Fruit fly (Drosophila melanogaster) whole organism, embryonic: Measurements from ENCODE around the gene Arv1.
A peak's percentile ranks its signal among the peaks of the same experiment; 100 is the strongest.

ENCODE experiments used
- ATbp ChIP-seq: fragments of 200-800 bp; sonication (Bioruptor generic); optimal IDR thresholded peaks from 2 replicates; lab custom pipeline; 2017; ENCODE audit warnings: missing biosample characterization, mild to moderate bottlenecking, missing genetic modification characterization, missing genetic modification reagents
- Atf-2 ChIP-seq: fragments of 200-800 bp; sonication (Bioruptor generic); optimal IDR thresholded peaks from 2 replicates; lab custom pipeline; 2016; ENCODE audit warnings: missing biosample characterization, missing genetic modification characterization
- CG10462 ChIP-seq: fragments of 200-800 bp; sonication (Bioruptor generic); optimal IDR thresholded peaks from 2 replicates; lab custom pipeline; 2016; ENCODE audit warnings: missing biosample characterization, missing genetic modification characterization
- CG10979 ChIP-seq: fragments of 200-800 bp; sonication (Bioruptor generic); optimal IDR thresholded peaks from 2 replicates; lab custom pipeline; 2018; ENCODE audit warnings: missing biosample characterization, mild to moderate bottlenecking, missing genetic modification characterization, moderate library complexity
- CG11560 ChIP-seq: fragments of 200-800 bp; sonication (Bioruptor generic); IDR thresholded peaks from 3 replicates; pipeline ENCODE4 v1.3.6; 2022; ENCODE audit warnings: missing biosample characterization, missing genetic modification characterization
- CG11695 ChIP-seq: fragments of 200-800 bp; sonication (Bioruptor generic); IDR thresholded peaks from 3 replicates; pipeline ENCODE4 v1.3.6; 2022; ENCODE audit warnings: missing biosample characterization, missing genetic modification characterization
- CG14014 ChIP-seq: fragments of 200-800 bp; sonication (Bioruptor generic); IDR thresholded peaks from 2 replicates; pipeline ENCODE4 v1.3.6; 2022; ENCODE audit warnings: missing biosample characterization, missing genetic modification characterization
- CG1603 ChIP-seq: fragments of 200-800 bp; sonication (Bioruptor generic); optimal IDR thresholded peaks from 2 replicates; lab custom pipeline; 2019; ENCODE audit warnings: missing biosample characterization, mild to moderate bottlenecking, missing genetic modification characterization, moderate library complexity
- CG17361 ChIP-seq: fragments of 200-800 bp; sonication (Bioruptor generic); IDR thresholded peaks from 3 replicates; pipeline ENCODE4 v1.3.6; 2022; ENCODE audit warnings: missing biosample characterization, missing genetic modification characterization
- CG17385 ChIP-seq: fragments of 200-800 bp; sonication (Bioruptor generic); optimal IDR thresholded peaks from 3 replicates; lab custom pipeline; 2018; ENCODE audit warnings: missing biosample characterization, mild to moderate bottlenecking, missing genetic modification characterization
- CG18262 ChIP-seq: fragments of 200-800 bp; optimal IDR thresholded peaks from 3 replicates; lab custom pipeline; 2019; ENCODE audit warnings: missing biosample characterization, mild to moderate bottlenecking, missing genetic modification characterization, moderate library complexity
- CG1832 ChIP-seq: fragments of 200-800 bp; sonication (Bioruptor generic); optimal IDR thresholded peaks from 2 replicates; lab custom pipeline; 2017; ENCODE audit warnings: missing biosample characterization, mild to moderate bottlenecking, missing genetic modification characterization, inconsistent platforms
- CG2889 ChIP-seq: fragments of 200-800 bp; sonication (Bioruptor generic); IDR thresholded peaks from 3 replicates; pipeline ENCODE4 v1.3.6; 2022; ENCODE audit warnings: missing biosample characterization, missing genetic modification characterization
- CG30020 ChIP-seq: fragments of 200-800 bp; optimal IDR thresholded peaks from 2 replicates; lab custom pipeline; 2019; ENCODE audit warnings: missing biosample characterization, mild to moderate bottlenecking, missing genetic modification characterization, moderate library complexity
- CG30431 ChIP-seq: fragments of 200-800 bp; sonication (Bioruptor generic); optimal IDR thresholded peaks from 2 replicates; lab custom pipeline; 2017; ENCODE audit warnings: missing biosample characterization, missing genetic modification characterization
- CG33557 ChIP-seq: fragments of 200-800 bp; sonication (Bioruptor generic); optimal IDR thresholded peaks from 2 replicates; lab custom pipeline; 2019; ENCODE audit warnings: missing biosample characterization, mild to moderate bottlenecking, missing genetic modification characterization, moderate library complexity
- CG6689 ChIP-seq: fragments of 200-800 bp; sonication (Bioruptor generic); IDR thresholded peaks from 2 replicates; pipeline ENCODE4 v1.3.6; 2022; ENCODE audit warnings: missing biosample characterization, missing genetic modification characterization
- CG7556 ChIP-seq: fragments of 200-800 bp; sonication (Bioruptor generic); optimal IDR thresholded peaks from 2 replicates; lab custom pipeline; 2017; ENCODE audit warnings: missing biosample characterization, mild to moderate bottlenecking, missing genetic modification characterization
- CG7745 ChIP-seq: fragments of 200-800 bp; sonication (Bioruptor generic); optimal IDR thresholded peaks from 2 replicates; lab custom pipeline; 2018; ENCODE audit warnings: missing biosample characterization, mild to moderate bottlenecking, missing genetic modification characterization, moderate library complexity
- CG8478 ChIP-seq: fragments of >200 bp; optimal IDR thresholded peaks from 2 replicates; lab custom pipeline; 2018
- CG9876 ChIP-seq: fragments of 200-800 bp; sonication (Bioruptor generic); optimal IDR thresholded peaks from 2 replicates; lab custom pipeline; 2016; ENCODE audit warnings: missing biosample characterization, missing genetic modification characterization
- CTCF ChIP-seq: fragments of 200-800 bp; sonication (Bioruptor generic); optimal IDR thresholded peaks from 2 replicates; lab custom pipeline; 2017; ENCODE audit warnings: missing biosample characterization, mild to moderate bottlenecking, missing genetic modification characterization, moderate library complexity
- Chrac-16 ChIP-seq: fragments of 200-800 bp; sonication (Bioruptor generic); optimal IDR thresholded peaks from 3 replicates; lab custom pipeline; 2016; ENCODE audit warnings: missing biosample characterization, missing genetic modification characterization
- D19A ChIP-seq: fragments of 200-800 bp; optimal IDR thresholded peaks from 3 replicates; lab custom pipeline; 2019; ENCODE audit warnings: missing biosample characterization, mild to moderate bottlenecking, missing genetic modification characterization, moderate library complexity
- Dp ChIP-seq: fragments of 200-800 bp; sonication (Bioruptor generic); optimal IDR thresholded peaks from 2 replicates; lab custom pipeline; 2018; ENCODE audit warnings: missing biosample characterization, mild to moderate bottlenecking, missing genetic modification characterization, moderate library complexity
- HLH3B ChIP-seq: fragments of 200-800 bp; sonication (Bioruptor generic); IDR thresholded peaks from 2 replicates; pipeline ENCODE4 v1.3.6; 2022; ENCODE audit warnings: missing biosample characterization, missing genetic modification characterization
- Hey ChIP-seq: fragments of 200-800 bp; sonication (Bioruptor generic); optimal IDR thresholded peaks from 3 replicates; lab custom pipeline; 2018; ENCODE audit warnings: missing biosample characterization, mild to moderate bottlenecking, missing genetic modification characterization
- Hmr ChIP-seq: fragments of 200-800 bp; sonication (Bioruptor generic); optimal IDR thresholded peaks from 3 replicates; lab custom pipeline; 2017; ENCODE audit warnings: mild to moderate bottlenecking, missing biosample characterization, missing genetic modification reagents, missing genetic modification characterization
- Hr51 ChIP-seq, 2 experiments: fragments of 200-800 bp; sonication (Bioruptor generic); optimal IDR thresholded peaks; 2 replicates in 1 of 2; 3 replicates in 1 of 2; lab custom pipeline; 2016 to 2018; ENCODE audit warnings: missing biosample characterization in 2 of 2, missing genetic modification characterization in 2 of 2, mild to moderate bottlenecking in 1 of 2, moderate library complexity in 1 of 2
- NC2β ChIP-seq: fragments of 200-800 bp; sonication (Bioruptor generic); optimal IDR thresholded peaks from 2 replicates; lab custom pipeline; 2016; ENCODE audit warnings: missing biosample characterization, missing genetic modification characterization
- Xbp1 ChIP-seq: fragments of 200-800 bp; sonication (Bioruptor generic); optimal IDR thresholded peaks from 3 replicates; lab custom pipeline; 2016; ENCODE audit warnings: missing biosample characterization, mild to moderate bottlenecking, missing genetic modification characterization
- bbx ChIP-seq: fragments of 200-800 bp; sonication (Bioruptor generic); IDR thresholded peaks from 2 replicates; pipeline ENCODE4 v1.3.6; 2022; ENCODE audit warnings: missing biosample characterization, missing genetic modification characterization; ENCODE audit not compliant: partially characterized antibody
- chn ChIP-seq: fragments of 200-800 bp; sonication (Bioruptor generic); optimal IDR thresholded peaks from 2 replicates; lab custom pipeline; 2016; ENCODE audit warnings: missing biosample characterization, missing genetic modification characterization
- ewg ChIP-seq: fragments of 200-800 bp; sonication (Bioruptor generic); optimal IDR thresholded peaks from 3 replicates; lab custom pipeline; 2017; ENCODE audit warnings: mild to moderate bottlenecking, missing biosample characterization, missing genetic modification reagents, missing genetic modification characterization
- fd96Cb ChIP-seq: fragments of 200-800 bp; sonication (Bioruptor generic); optimal IDR thresholded peaks from 2 replicates; lab custom pipeline; 2018; ENCODE audit warnings: missing biosample characterization, mild to moderate bottlenecking, missing genetic modification characterization, moderate library complexity
- fru ChIP-seq: fragments of >200 bp; optimal IDR thresholded peaks from 2 replicates; lab custom pipeline; 2017
- her ChIP-seq: fragments of 200-800 bp; sonication (Bioruptor generic); optimal IDR thresholded peaks from 2 replicates; lab custom pipeline; 2016; ENCODE audit warnings: missing biosample characterization, missing genetic modification characterization
- hkb ChIP-seq, 2 experiments: fragments of 200-800 bp in 1 of 2; fragments of >200 bp in 1 of 2; sonication (Bioruptor generic) in 1 of 2; IDR thresholded peaks in 1 of 2; optimal IDR thresholded peaks in 1 of 2; 2 replicates each; pipeline versions ENCODE4 v1.3.6 to Lab custom; 2017 to 2022; ENCODE audit warnings: missing biosample characterization in 1 of 2, missing genetic modification characterization in 1 of 2
- lilli ChIP-seq: fragments of 200-800 bp; sonication (Bioruptor generic); optimal IDR thresholded peaks from 3 replicates; lab custom pipeline; 2016; ENCODE audit warnings: missing biosample characterization, missing genetic modification characterization
- lola ChIP-seq, 3 experiments: fragments of >200 bp in 2 of 3; fragments of 200-800 bp in 1 of 3; sonication (Bioruptor generic) in 1 of 3; optimal IDR thresholded peaks; 2 replicates each; lab custom pipeline; 2017 to 2019; ENCODE audit warnings: missing biosample characterization in 3 of 3, missing genetic modification characterization in 3 of 3, mild to moderate bottlenecking in 1 of 3, moderate library complexity in 1 of 3
- mam ChIP-seq: fragments of 200-800 bp; sonication (Bioruptor generic); optimal IDR thresholded peaks from 3 replicates; lab custom pipeline; 2016; ENCODE audit warnings: missing biosample characterization, missing genetic modification characterization
- nerfin-1 ChIP-seq: fragments of 200-800 bp; sonication (Bioruptor generic); optimal IDR thresholded peaks from 3 replicates; lab custom pipeline; 2019; ENCODE audit warnings: missing biosample characterization, mild to moderate bottlenecking, missing genetic modification characterization, moderate library complexity
- pb ChIP-seq: fragments of 200-800 bp; sonication (Bioruptor generic); optimal IDR thresholded peaks from 3 replicates; lab custom pipeline; 2016; ENCODE audit warnings: missing biosample characterization, missing genetic modification characterization
- row ChIP-seq: fragments of 200-800 bp; sonication (Bioruptor generic); IDR thresholded peaks from 3 replicates; pipeline ENCODE4 v1.3.6; 2022; ENCODE audit warnings: missing biosample characterization, missing genetic modification characterization
- sd ChIP-seq: fragments of 200-800 bp; sonication (Bioruptor generic); optimal IDR thresholded peaks from 3 replicates; lab custom pipeline; 2018; ENCODE audit warnings: missing biosample characterization, mild to moderate bottlenecking, missing genetic modification characterization, moderate library complexity
- sim ChIP-seq: fragments of 200-800 bp; sonication (Bioruptor generic); IDR thresholded peaks from 2 replicates; pipeline ENCODE4 v1.3.6; 2022; ENCODE audit warnings: missing biosample characterization, missing genetic modification characterization
- tx ChIP-seq: fragments of 200-800 bp; sonication (Bioruptor generic); optimal IDR thresholded peaks from 2 replicates; lab custom pipeline; 2016; ENCODE audit warnings: missing biosample characterization, missing genetic modification characterization
- unpg ChIP-seq: fragments of 200-800 bp; sonication (Bioruptor generic); optimal IDR thresholded peaks from 3 replicates; lab custom pipeline; 2018; ENCODE audit warnings: missing biosample characterization, mild to moderate bottlenecking, missing genetic modification characterization, moderate library complexity
- zen ChIP-seq: fragments of 200-800 bp; sonication (Bioruptor generic); optimal IDR thresholded peaks from 3 replicates; lab custom pipeline; 2018; ENCODE audit warnings: missing biosample characterization, mild to moderate bottlenecking, missing genetic modification characterization, moderate library complexity
- zfh2 ChIP-seq: fragments of 200-800 bp; sonication (Bioruptor generic); optimal IDR thresholded peaks from 2 replicates; lab custom pipeline; 2016; ENCODE audit warnings: missing biosample characterization, missing genetic modification characterization

Arv1 gene

DNA sequence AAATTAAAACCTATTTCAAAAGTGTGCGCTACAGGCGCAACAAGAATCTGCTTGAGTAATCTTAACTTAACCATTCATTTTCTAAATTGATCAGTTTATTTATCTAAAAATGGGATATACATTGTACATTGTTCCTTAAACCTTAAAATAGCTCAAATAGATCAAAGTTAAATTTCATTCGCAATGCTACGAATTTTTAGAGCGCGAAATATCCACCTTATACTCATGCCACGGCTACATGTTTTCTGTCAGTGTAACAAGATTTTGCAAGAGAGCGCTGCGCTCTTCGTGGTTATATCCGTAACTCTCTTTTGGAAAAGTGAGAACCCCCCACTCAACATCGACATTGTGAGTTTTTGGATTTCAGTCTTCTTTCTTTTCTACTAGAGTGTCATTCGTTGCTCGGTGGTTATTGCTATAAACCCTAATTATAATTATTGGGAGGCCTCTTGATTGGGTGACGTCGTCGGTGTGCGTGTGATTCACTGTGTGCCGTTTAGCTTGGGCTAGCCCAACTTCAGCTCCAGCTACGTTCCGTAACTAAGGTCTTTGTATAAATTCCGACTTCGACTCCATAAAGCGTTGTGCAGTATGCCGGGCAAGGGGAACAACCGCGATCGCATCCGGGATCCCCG, 19.5 kb downstream of the Arv1 start (continued):
- TF ChIP-seq CG10979 (peak; percentile 41), nerfin-1 (tag; lab: Kevin White, UChicago) (no peak), CG14014 (GFP tag; lab: Robert Waterston, UW) (0 out of 2 replicates have a peak, but pooled peaks have one; percentile 25), Hey (no peak), fd96Cb (tag; lab: Kevin White, UChicago) (peak; percentile 28), CG7745 (tag; lab: Kevin White, UChicago) (peak; percentile 37), zen (tag; lab: Kevin White, UChicago) (no peak), CTCF (GFP tag; lab: Kevin White, UChicago) (no peak), tx (no peak), Hr51 (GFP tag; optimal IDR thresholded peaks at IDR 0.05; lab: Kevin White, UChicago) (peak in 1 of 2 experiments; percentile 49), CG30431 (GFP tag; lab: Kevin White, UChicago) (no peak), row (GFP tag; lab: Robert Waterston, UW) (peak; percentile 71), CG11695 (GFP tag; lab: Robert Waterston, UW) (peak; percentile 43; the same call in 1 of the 3 replicates), ewg (GFP tag; lab: Kevin White, UChicago) (no peak), sim (GFP tag; lab: Robert Waterston, UW) (0 out of 2 replicates have a peak, but pooled peaks have one; percentile 35), hkb (optimal IDR thresholded peaks at IDR 0.05; lab: Kevin White, UChicago) (no peak), hkb (GFP tag; IDR thresholded peaks at IDR 0.05; lab: Robert Waterston, UW) (no peak), D19A (peak; percentile 32), CG17385 (GFP tag; lab: Kevin White, UChicago) (peak; percentile 31), CG1832 (GFP tag; lab: Kevin White, UChicago) (no peak), CG17361 (GFP tag; lab: Robert Waterston, UW) (peak; percentile 61; the same call in 2 of the 3 replicates), mam (GFP tag; lab: Kevin White, UChicago) (peak; percentile 54), unpg (GFP tag; lab: Kevin White, UChicago) (peak; percentile 52), pb (GFP tag; lab: Kevin White, UChicago) (peak; percentile 17), NC2β (GFP tag; lab: Kevin White, UChicago) (peak; percentile 6), CG30020 (no peak), her (GFP tag; lab: Kevin White, UChicago) (peak; percentile 39), lilli (GFP tag; lab: Kevin White, UChicago) (peak; percentile 48), CG9876 (GFP tag; lab: Kevin White, UChicago) (no peak), CG8478 (lab: Kevin White, UChicago) (no peak), bbx (GFP tag; lab: Robert Waterston, UW) (no peak; the same call in 1 of the 2 replicates), zfh2 (GFP tag; lab: Kevin White, UChicago) (peak; percentile 36), Hmr (peak; percentile 48), CG10462 (peak; percentile 21), chn (GFP tag; lab: Kevin White, UChicago) (peak; percentile 10), CG6689 (0 out of 2 replicates have a peak, but pooled peaks have one; percentile 9), lola (GFP tag; optimal IDR thresholded peaks at IDR 0.05; lab: Kevin White, UChicago) (peak in 1 of 3 experiments; percentile 25), Xbp1 (GFP tag; lab: Kevin White, UChicago) (peak; percentile 55), CG33557 (GFP tag; lab: Kevin White, UChicago) (no peak), sd (tag; lab: Kevin White, UChicago) (no peak), CG7556 (peak; percentile 51), HLH3B (peak; percentile 38; the same call in 1 of the 2 replicates), Atf-2 (GFP tag; lab: Kevin White, UChicago) (peak; percentile 5), CG11560 (tag; lab: Robert Waterston, UW) (no peak), CG1603 (tag; lab: Kevin White, UChicago) (peak; percentile 47), CG2889 (0 out of 3 replicates have a peak, but pooled peaks have one; percentile 26), ATbp (peak; percentile 25), Chrac-16 (peak; percentile 14), CG18262 (tag; lab: Kevin White, UChicago) (peak; percentile 52), Dp (GFP tag; lab: Kevin White, UChicago) (no peak), fru (lab: Kevin White, UChicago) (no peak)
